Worm (Caenorhabditis elegans): ENCODE results near the gene oac-52.

- no peak for TF ChIP-seq Y55F3AM.14 (GFP tag; optimal IDR thresholded peaks at IDR 0.05)
- no peak for TF ChIP-seq ama-1 (optimal IDR thresholded peaks at IDR 0.05)
- TF ChIP-seq ztf-11 (tag; optimal IDR thresholded peaks at IDR 0.05) = no peak
Observed at ce11 chrIV:4301202-4301601, 45.2 kb downstream of the oac-52 start, which contains the start of gene lgc-22.
